Worm (Caenorhabditis elegans) whole organism, L4 larva: ENCODE data around the gene F37C12.14.

ENCODE experiments used
- D1046.2 ChIP-seq: fragments of 200-800 bp; sonication (Bioruptor generic); IDR thresholded peaks from 2 replicates; pipeline ENCODE4 v1.3.6; 2022; ENCODE audit warnings: missing genetic modification characterization, missing compliant biosample characterization
- F10B5.3 ChIP-seq: sonication (generic microtip); optimal IDR thresholded peaks from 2 replicates; lab custom pipeline; 2016; ENCODE audit warnings: mild to moderate bottlenecking, missing genetic modification characterization, missing compliant biosample characterization
- F37D6.2 ChIP-seq: sonication (generic microtip); optimal IDR thresholded peaks from 2 replicates; lab custom pipeline; 2016; ENCODE audit warnings: mild to moderate bottlenecking, missing genetic modification characterization, missing compliant biosample characterization
- R02D3.7 ChIP-seq: fragments of 150-350 bp; sonication (generic microtip); optimal IDR thresholded peaks from 3 replicates; lab custom pipeline; 2014; ENCODE audit warnings: missing biosample characterization, missing genetic modification characterization
- T20F7.1 ChIP-seq: fragments of 200-800 bp; sonication (Bioruptor generic); optimal IDR thresholded peaks from 2 replicates; lab custom pipeline; 2018; ENCODE audit warnings: mild to moderate bottlenecking, missing genetic modification characterization, missing compliant biosample characterization
- Y105C5A.15 ChIP-seq: fragments of 200-800 bp; sonication (Bioruptor generic); IDR thresholded peaks from 2 replicates; pipeline ENCODE4 v1.3.6; 2022; ENCODE audit warnings: missing genetic modification characterization, missing compliant biosample characterization
- Y75B8A.6 ChIP-seq: fragments of 200-800 bp; sonication (Bioruptor generic); IDR thresholded peaks from 2 replicates; pipeline ENCODE4 v1.3.6; 2022; ENCODE audit warnings: missing genetic modification reagents, missing genetic modification characterization, missing compliant biosample characterization
- aly-2 ChIP-seq: sonication (generic microtip); optimal IDR thresholded peaks from 2 replicates; lab custom pipeline; 2018; ENCODE audit warnings: missing biosample characterization, missing genetic modification characterization
- attf-4 ChIP-seq: sonication (generic microtip); optimal IDR thresholded peaks from 3 replicates; lab custom pipeline; 2017; ENCODE audit warnings: missing biosample characterization, missing genetic modification characterization
- ceh-44 ChIP-seq: fragments of 200-800 bp; sonication (Bioruptor generic); IDR thresholded peaks from 2 replicates; pipeline ENCODE4 v1.3.6; 2022; ENCODE audit warnings: missing genetic modification reagents, missing genetic modification characterization, missing compliant biosample characterization
- ceh-62 ChIP-seq: sonication (generic microtip); optimal IDR thresholded peaks from 2 replicates; lab custom pipeline; 2017; ENCODE audit warnings: missing biosample characterization, missing genetic modification characterization
- ctbp-1 ChIP-seq: fragments of 200-800 bp; sonication (Bioruptor generic); IDR thresholded peaks from 2 replicates; pipeline ENCODE4 v1.3.6; 2022; ENCODE audit warnings: missing genetic modification reagents, missing genetic modification characterization, missing compliant biosample characterization
- daf-12 ChIP-seq: fragments of 150-350 bp; optimal IDR thresholded peaks from 2 replicates; lab custom pipeline; 2014; ENCODE audit warnings: missing biosample characterization, missing genetic modification reagents, missing genetic modification characterization
- daf-16 ChIP-seq, 3 experiments: sonication (generic microtip); optimal IDR thresholded peaks; 2 replicates each; lab custom pipeline; 2016 to 2017; ENCODE audit warnings: missing genetic modification characterization in 3 of 3, missing genetic modification reagents in 3 of 3, mild to moderate bottlenecking in 2 of 3, missing compliant biosample characterization in 2 of 3, missing biosample characterization in 1 of 3, moderate library complexity in 1 of 3
- daf-19 ChIP-seq: fragments of 200-800 bp; sonication (Bioruptor generic); conservative IDR thresholded peaks from 2 replicates; pipeline ENCODE4 v1.3.6; 2022; ENCODE audit warnings: missing genetic modification characterization, missing compliant biosample characterization
- daf-8 ChIP-seq: fragments of 200-800 bp; sonication (Bioruptor generic); IDR thresholded peaks from 2 replicates; pipeline ENCODE4 v1.3.6; 2022; ENCODE audit warnings: missing genetic modification characterization, missing compliant biosample characterization
- dmd-9 ChIP-seq: fragments of 200-800 bp; sonication (Bioruptor generic); IDR thresholded peaks from 2 replicates; pipeline ENCODE4 v1.3.6; 2022; ENCODE audit warnings: missing genetic modification reagents, missing genetic modification characterization, missing compliant biosample characterization
- dve-1 ChIP-seq: sonication (generic microtip); optimal IDR thresholded peaks from 2 replicates; lab custom pipeline; 2017; ENCODE audit warnings: antibody characterized with exemption, mild to moderate bottlenecking, missing genetic modification characterization, missing compliant biosample characterization; ENCODE audit not compliant: insufficient read depth
- fkh-10 ChIP-seq: fragments of 150-350 bp; optimal IDR thresholded peaks from 2 replicates; lab custom pipeline; 2014; ENCODE audit warnings: missing biosample characterization, missing genetic modification reagents, missing genetic modification characterization
- fos-1 ChIP-seq: fragments of 150-350 bp; optimal IDR thresholded peaks from 2 replicates; lab custom pipeline; 2014; ENCODE audit warnings: missing biosample characterization, missing genetic modification characterization
- gei-8 ChIP-seq: fragments of 200-800 bp; sonication (Bioruptor generic); optimal IDR thresholded peaks from 2 replicates; lab custom pipeline; 2018; ENCODE audit warnings: mild to moderate bottlenecking, missing genetic modification characterization, missing compliant biosample characterization
- hlh-30 ChIP-seq: sonication (generic microtip); optimal IDR thresholded peaks from 2 replicates; lab custom pipeline; 2017; ENCODE audit warnings: antibody characterized with exemption, mild to moderate bottlenecking, missing genetic modification characterization, missing compliant biosample characterization; ENCODE audit not compliant: insufficient read depth
- lim-7 ChIP-seq: fragments of 200-800 bp; sonication (Bioruptor generic); IDR thresholded peaks from 2 replicates; pipeline ENCODE4 v1.3.6; 2022; ENCODE audit warnings: missing genetic modification characterization, missing compliant biosample characterization
- lin-13 ChIP-seq: fragments of 150-350 bp; optimal IDR thresholded peaks from 2 replicates; lab custom pipeline; 2014; ENCODE audit warnings: missing biosample characterization, missing genetic modification reagents, missing genetic modification characterization
- lir-3 ChIP-seq: sonication (generic microtip); optimal IDR thresholded peaks from 2 replicates; lab custom pipeline; 2016; ENCODE audit warnings: mild to moderate bottlenecking, missing genetic modification characterization, missing compliant biosample characterization
- lsy-2 ChIP-seq, 2 experiments: fragments of 150-350 bp in 1 of 2; sonication (generic microtip) in 1 of 2; optimal IDR thresholded peaks; 2 replicates each; lab custom pipeline; 2014 to 2017; ENCODE audit warnings: missing biosample characterization in 2 of 2, missing genetic modification characterization in 2 of 2
- madf-9 ChIP-seq: fragments of 200-800 bp; sonication (Bioruptor generic); conservative IDR thresholded peaks from 2 replicates; pipeline ENCODE4 v1.3.6; 2022; ENCODE audit warnings: missing genetic modification reagents, missing genetic modification characterization, missing compliant biosample characterization
- mdl-1 ChIP-seq, 2 experiments: fragments of 150-350 bp in 1 of 2; sonication (generic microtip) in 1 of 2; optimal IDR thresholded peaks; 2 replicates each; lab custom pipeline; 2014 to 2017; ENCODE audit warnings: missing biosample characterization in 2 of 2, missing genetic modification characterization in 2 of 2
- mdt-29 ChIP-seq: fragments of 200-800 bp; sonication (Bioruptor generic); IDR thresholded peaks from 2 replicates; pipeline ENCODE4 v1.3.6; 2022; ENCODE audit warnings: missing genetic modification reagents, missing genetic modification characterization, missing compliant biosample characterization
- mep-1 ChIP-seq: fragments of 150-350 bp; sonication (generic microtip); optimal IDR thresholded peaks from 3 replicates; lab custom pipeline; 2014; ENCODE audit warnings: missing biosample characterization, missing genetic modification characterization
- nhr-11 ChIP-seq: fragments of 150-350 bp; optimal IDR thresholded peaks from 2 replicates; lab custom pipeline; 2014; ENCODE audit warnings: missing biosample characterization, missing genetic modification characterization
- nhr-111 ChIP-seq: fragments of 200-800 bp; sonication (Bioruptor generic); optimal IDR thresholded peaks from 2 replicates; lab custom pipeline; 2018; ENCODE audit warnings: mild to moderate bottlenecking, missing genetic modification characterization, missing compliant biosample characterization
- nhr-237 ChIP-seq: sonication (generic microtip); optimal IDR thresholded peaks from 2 replicates; lab custom pipeline; 2017; ENCODE audit warnings: missing biosample characterization, missing genetic modification characterization
- nhr-28 ChIP-seq: fragments of 150-350 bp; optimal IDR thresholded peaks from 2 replicates; lab custom pipeline; 2014; ENCODE audit warnings: missing biosample characterization, missing genetic modification characterization
- nhr-42 ChIP-seq: fragments of 200-800 bp; sonication (Bioruptor generic); IDR thresholded peaks from 2 replicates; pipeline ENCODE4 v1.3.6; 2022; ENCODE audit warnings: missing genetic modification characterization, missing compliant biosample characterization
- nhr-48 ChIP-seq: sonication (generic microtip); optimal IDR thresholded peaks from 2 replicates; lab custom pipeline; 2016; ENCODE audit warnings: mild to moderate bottlenecking, missing genetic modification characterization, missing compliant biosample characterization
- nhr-6 ChIP-seq: fragments of 150-350 bp; optimal IDR thresholded peaks from 2 replicates; lab custom pipeline; 2014; ENCODE audit warnings: missing biosample characterization, missing genetic modification characterization
- pqm-1 ChIP-seq: sonication (generic microtip); optimal IDR thresholded peaks from 2 replicates; lab custom pipeline; 2017; ENCODE audit warnings: missing biosample characterization, missing genetic modification characterization
- rbr-2 ChIP-seq: sonication (generic microtip); optimal IDR thresholded peaks from 2 replicates; lab custom pipeline; 2016; ENCODE audit warnings: missing genotype, missing genetic modification characterization, missing compliant biosample characterization
- set-16 ChIP-seq: fragments of 200-800 bp; sonication (Bioruptor generic); IDR thresholded peaks from 2 replicates; pipeline ENCODE4 v1.3.6; 2022; ENCODE audit warnings: missing genetic modification reagents, missing genetic modification characterization, missing compliant biosample characterization
- snpc-1.2 ChIP-seq: fragments of 200-800 bp; sonication (Bioruptor generic); IDR thresholded peaks from 2 replicates; pipeline ENCODE4 v1.3.6; 2022; ENCODE audit warnings: missing genetic modification reagents, missing genetic modification characterization, missing compliant biosample characterization
- spr-1 ChIP-seq: sonication (generic microtip); optimal IDR thresholded peaks from 2 replicates; lab custom pipeline; 2016; ENCODE audit warnings: mild to moderate bottlenecking, missing genetic modification characterization, missing compliant biosample characterization
- tag-97 ChIP-seq: fragments of 200-800 bp; sonication (Bioruptor generic); IDR thresholded peaks from 2 replicates; pipeline ENCODE4 v1.3.6; 2022; ENCODE audit warnings: missing genetic modification characterization, missing compliant biosample characterization
- unc-62 ChIP-seq, 3 experiments: fragments of 150-350 bp in 1 of 3; sonication (generic microtip); optimal IDR thresholded peaks in 2 of 3; peaks in 1 of 3; 1 replicate in 1 of 3; 2 replicates in 2 of 3; lab custom pipeline; 2014 to 2017; ENCODE audit warnings: missing biosample characterization in 3 of 3, missing genetic modification characterization in 3 of 3, missing genetic modification reagents in 3 of 3, missing genotype in 1 of 3
- zfp-2 ChIP-seq: sonication (generic microtip); optimal IDR thresholded peaks from 2 replicates; lab custom pipeline; 2016; ENCODE audit warnings: mild to moderate bottlenecking, missing genetic modification characterization, missing compliant biosample characterization
- zip-11 ChIP-seq: fragments of 200-800 bp; sonication (Bioruptor generic); IDR thresholded peaks from 2 replicates; pipeline ENCODE4 v1.3.6; 2022; ENCODE audit warnings: missing genetic modification characterization, missing compliant biosample characterization
- ztf-7 ChIP-seq: fragments of 150-350 bp; optimal IDR thresholded peaks from 2 replicates; lab custom pipeline; 2014; ENCODE audit warnings: missing biosample characterization, missing genetic modification characterization

F37C12.14 gene

ce11 chrIII:7166664-7167567, 18.5 kb downstream of the F37C12.14 start (continued):
- no peak for TF ChIP-seq ceh-62
- no peak for TF ChIP-seq nhr-48
- TF ChIP-seq pqm-1 (tag; lab: Kevin White, UChicago), result peak; percentile 84
- no peak for TF ChIP-seq nhr-42
- TF ChIP-seq mdt-29 (GFP tag; lab: Robert Waterston, UW), result no peak
- no peak for TF ChIP-seq daf-16 (GFP tag; optimal IDR thresholded peaks at IDR 0.05; lab: Kevin White, UChicago)
- TF ChIP-seq daf-16 (tag; optimal IDR thresholded peaks at IDR 0.05; lab: Kevin White, UChicago), result peak; percentile 74
- no peak for TF ChIP-seq zip-11 (GFP tag; lab: Robert Waterston, UW)
- TF ChIP-seq set-16 (GFP tag; lab: Robert Waterston, UW), result peak; percentile 31
- peak; percentile 69 for TF ChIP-seq nhr-28 (tag; lab: Kevin White, UChicago)
- TF ChIP-seq ctbp-1, result no peak
- TF ChIP-seq tag-97 (GFP tag; lab: Robert Waterston, UW), result no peak
- TF ChIP-seq F37D6.2 (tag; lab: Kevin White, UChicago), result peak; percentile 9
- TF ChIP-seq, all 104 proteins: peak for 27

- peak; percentile 96 for TF ChIP-seq pqm-1 (tag; lab: Kevin White, UChicago)
- no peak for TF ChIP-seq Y105C5A.15 (GFP tag; lab: Robert Waterston, UW)
- TF ChIP-seq nhr-111, result no peak
- TF ChIP-seq lir-3 (tag; lab: Kevin White, UChicago), result no peak
- no peak for TF ChIP-seq attf-4
- TF ChIP-seq Y75B8A.6 (GFP tag; lab: Robert Waterston, UW), result no peak
- peak; percentile 63 for TF ChIP-seq T20F7.1 (GFP tag; lab: Kevin White, UChicago)
- no peak for TF ChIP-seq fos-1 (tag; lab: Kevin White, UChicago)
- TF ChIP-seq ceh-44 (GFP tag; lab: Robert Waterston, UW), result no peak
- no peak for TF ChIP-seq R02D3.7
- no peak for TF ChIP-seq snpc-1.2 (GFP tag; lab: Robert Waterston, UW)
- TF ChIP-seq daf-12, result no peak
- TF ChIP-seq aly-2 (tag; lab: Kevin White, UChicago), result no peak
- no peak for TF ChIP-seq F10B5.3 (tag; lab: Kevin White, UChicago)
- TF ChIP-seq unc-62 (GFP tag; optimal IDR thresholded peaks at IDR 0.05 in 1 of 2; lab: Kevin White, UChicago), result peak in 1 of 2 experiments; percentile 38
- TF ChIP-seq unc-62 (tag; optimal IDR thresholded peaks at IDR 0.05; lab: Kevin White, UChicago), result no peak
- no peak for TF ChIP-seq ctbp-1
- peak; percentile 66 for TF ChIP-seq mep-1 (tag; lab: Kevin White, UChicago)
- TF ChIP-seq daf-19, result no peak
- TF ChIP-seq lsy-2 (tag; optimal IDR thresholded peaks at IDR 0.05; lab: Kevin White, UChicago), result peak in 1 of 2 experiments; percentile 70
- TF ChIP-seq gei-8 (GFP tag; lab: Kevin White, UChicago), result peak; percentile 53
- TF ChIP-seq dmd-9 (GFP tag; lab: Robert Waterston, UW), result no peak
- peak; percentile 72 for TF ChIP-seq dve-1 (tag; lab: Kevin White, UChicago)
- TF ChIP-seq nhr-48, result peak; percentile 60
- peak; percentile 35 for TF ChIP-seq nhr-11 (tag; lab: Kevin White, UChicago)
- TF ChIP-seq mdl-1 (tag; optimal IDR thresholded peaks at IDR 0.05; lab: Kevin White, UChicago), result peak in 1 of 2 experiments; percentile 83
- TF ChIP-seq hlh-30 (tag; lab: Kevin White, UChicago), result peak; percentile 68
- TF ChIP-seq rbr-2, result peak; percentile 19
- TF ChIP-seq nhr-237 (tag; lab: Kevin White, UChicago), result no peak
- no peak for TF ChIP-seq D1046.2 (GFP tag; lab: Robert Waterston, UW)
- TF ChIP-seq madf-9, result no peak
- no peak for TF ChIP-seq spr-1 (tag; lab: Kevin White, UChicago)
- TF ChIP-seq lin-13 (GFP tag; lab: Kevin White, UChicago), result peak; percentile 49
- TF ChIP-seq fkh-10 (GFP tag; lab: Kevin White, UChicago), result no peak
- TF ChIP-seq set-16 (GFP tag; lab: Robert Waterston, UW), result no peak
- TF ChIP-seq nhr-28 (tag; lab: Kevin White, UChicago), result peak; percentile 87
- no peak for TF ChIP-seq zip-11 (GFP tag; lab: Robert Waterston, UW)
- peak; percentile 58 for TF ChIP-seq nhr-6
- no peak for TF ChIP-seq mdt-29 (GFP tag; lab: Robert Waterston, UW)
- TF ChIP-seq zfp-2 (tag; lab: Kevin White, UChicago), result no peak
- no peak for TF ChIP-seq ztf-7
- TF ChIP-seq lim-7 (GFP tag; lab: Robert Waterston, UW), result no peak
- no peak for TF ChIP-seq daf-8
Measured at ce11 chrIII:7165816-7166229, 19.6 kb downstream of the F37C12.14 start.
